Worm (Caenorhabditis elegans): ENCODE measurements around the gene scl-6.

ce11 chrIV:13056026-13056425 lies 12.5 kb upstream of the scl-6 start, which contains the start of gene scl-1:
- TF ChIP-seq fkh-10 (GFP tag; optimal IDR thresholded peaks at IDR 0.05) (no peak), ama-1 (optimal IDR thresholded peaks at IDR 0.05) (no peak), elt-1 (tag; optimal IDR thresholded peaks at IDR 0.05) (no peak), nhr-12 (tag; optimal IDR thresholded peaks at IDR 0.05) (no peak), egl-27 (tag; optimal IDR thresholded peaks at IDR 0.05) (no peak), skn-1 (tag; optimal IDR thresholded peaks at IDR 0.05) (no peak), pqm-1 (tag; optimal IDR thresholded peaks at IDR 0.05) (no peak), nhr-25 (tag; optimal IDR thresholded peaks at IDR 0.05) (no peak), pha-4 (tag; optimal IDR thresholded peaks at IDR 0.05) (no peak), lin-15B (tag; optimal IDR thresholded peaks at IDR 0.05) (no peak), mdl-1 (tag; optimal IDR thresholded peaks at IDR 0.05) (no peak)

All from whole organism, L3 larva.